Worm (Caenorhabditis elegans): ENCODE results near the gene srh-99.

Gene srh-99

ce11 chrII:3743684-3744200 lies 27.4 kb upstream of the srh-99 start, which contains the start of gene nta-1:
Gene nta-1 (minus strand): TSS chrII:3743814.
- TF ChIP-seq lsy-2 (tag; optimal IDR thresholded peaks at IDR 0.05) (no peak), ces-1 (GFP tag; optimal IDR thresholded peaks at IDR 0.05) (no peak), nhr-12 (tag; optimal IDR thresholded peaks at IDR 0.05) (no peak), mab-9 (GFP tag; IDR thresholded peaks at IDR 0.05) (no peak), nhr-47 (tag; optimal IDR thresholded peaks at IDR 0.05) (no peak), lir-3 (tag; optimal IDR thresholded peaks at IDR 0.05; ENCODE audit: poor library complexity) (no peak), C34B4.2 (tag; optimal IDR thresholded peaks at IDR 0.05) (no peak), nhr-19 (GFP tag; conservative IDR thresholded peaks at IDR 0.05) (no peak), mdl-1 (tag; optimal IDR thresholded peaks at IDR 0.05) (peak in 1 of 2 experiments; percentile 22), ceh-8 (GFP tag; optimal IDR thresholded peaks at IDR 0.05) (no peak), nhr-20 (tag; optimal IDR thresholded peaks at IDR 0.05) (peak; percentile 85), fkh-4 (tag; optimal IDR thresholded peaks at IDR 0.05; ENCODE audit: borderline replicate concordance) (no peak), nhr-90 (tag; optimal IDR thresholded peaks at IDR 0.05; ENCODE audit: poor library complexity) (no peak), dpl-1 (GFP tag; optimal IDR thresholded peaks at IDR 0.05) (no peak), pax-3 (tag; optimal IDR thresholded peaks at IDR 0.05) (no peak), lin-35 (GFP tag; optimal IDR thresholded peaks at IDR 0.05) (peak in 1 of 2 experiments; percentile 39), sup-37 (GFP tag; optimal IDR thresholded peaks at IDR 0.05) (no peak), jun-1 (tag; optimal IDR thresholded peaks at IDR 0.05) (no peak), unc-98 (GFP tag; IDR thresholded peaks at IDR 0.05) (no peak), isw-1 (GFP tag; IDR thresholded peaks at IDR 0.05) (no peak), nhr-85 (tag) (no peak), F16B12.6 (tag; optimal IDR thresholded peaks at IDR 0.05) (no peak), unc-30 (tag; optimal IDR thresholded peaks at IDR 0.05) (no peak), pag-3 (tag; optimal IDR thresholded peaks at IDR 0.05; ENCODE audit: borderline replicate concordance, insufficient read depth) (no peak), nhr-11 (tag; optimal IDR thresholded peaks at IDR 0.05) (no peak), fos-1 (tag; optimal IDR thresholded peaks at IDR 0.05) (no peak), ztf-11 (tag; optimal IDR thresholded peaks at IDR 0.05) (no peak), ztf-4 (tag; optimal IDR thresholded peaks at IDR 0.05) (no peak), zip-4 (GFP tag; optimal IDR thresholded peaks at IDR 0.05) (no peak), elt-3 (tag; optimal IDR thresholded peaks at IDR 0.05) (no peak), nhr-76 (tag; optimal IDR thresholded peaks at IDR 0.05) (no peak), efl-1 (optimal IDR thresholded peaks at IDR 0.05) (no peak), efl-1 (GFP tag; optimal IDR thresholded peaks at IDR 0.05 in 1 of 2) (peak in 1 of 2 experiments; percentile 4), elt-2 (tag; optimal IDR thresholded peaks at IDR 0.05) (peak; percentile 20), alr-1 (tag; optimal IDR thresholded peaks at IDR 0.05; ENCODE audit: borderline replicate concordance) (no peak), snpc-4 (tag; optimal IDR thresholded peaks at IDR 0.05) (no peak), lin-39 (tag; optimal IDR thresholded peaks at IDR 0.05) (no peak), lin-15B (tag; optimal IDR thresholded peaks at IDR 0.05) (no peak), nhr-84 (tag; optimal IDR thresholded peaks at IDR 0.05) (no peak), fkh-10 (GFP tag; optimal IDR thresholded peaks at IDR 0.05) (no peak), nhr-71 (tag; optimal IDR thresholded peaks at IDR 0.05) (no peak), skn-1 (tag; optimal IDR thresholded peaks at IDR 0.05) (no peak), hlh-17 (GFP tag; optimal IDR thresholded peaks at IDR 0.05; ENCODE audit: borderline replicate concordance) (no peak), ets-5 (GFP tag; IDR thresholded peaks at IDR 0.05) (no peak), aha-1 (tag; optimal IDR thresholded peaks at IDR 0.05) (no peak), egl-27 (tag; optimal IDR thresholded peaks at IDR 0.05) (no peak), lin-14 (GFP tag; optimal IDR thresholded peaks at IDR 0.05) (peak; percentile 75), Y116A8C.19 (tag; optimal IDR thresholded peaks at IDR 0.05; ENCODE audit: borderline replicate concordance) (no peak), C04F5.9 (tag; optimal IDR thresholded peaks at IDR 0.05) (no peak), nhr-28 (tag; optimal IDR thresholded peaks at IDR 0.05) (no peak), nhr-77 (tag; optimal IDR thresholded peaks at IDR 0.05) (no peak)
